Worm (Caenorhabditis elegans) whole organism, mixed stage, embryonic: ENCODE results near the gene msp-74.
"Not testable (repeated sequence)": the region's sequence is repeated elsewhere in the genome, so short reads cannot be mapped to it uniquely, and the experiment has no call there.

ENCODE experiments used
- lin-13 ChIP-seq: fragments of 150-350 bp; optimal IDR thresholded peaks from 2 replicates; lab custom pipeline; 2014; ENCODE audit warnings: missing biosample characterization, missing genetic modification characterization
- lsy-2 ChIP-seq: fragments of 150-350 bp; optimal IDR thresholded peaks from 2 replicates; lab custom pipeline; 2014; ENCODE audit warnings: missing biosample characterization, missing genetic modification characterization
- nhr-12 ChIP-seq: fragments of 150-350 bp; optimal IDR thresholded peaks from 2 replicates; lab custom pipeline; 2014; ENCODE audit warnings: missing biosample characterization, missing genetic modification characterization
- pha-4 ChIP-seq: fragments of 150-350 bp; optimal IDR thresholded peaks from 2 replicates; lab custom pipeline; 2018; ENCODE audit warnings: missing biosample characterization, missing genetic modification reagents, missing genetic modification characterization
- snpc-4 ChIP-seq: fragments of 150-350 bp; optimal IDR thresholded peaks from 2 replicates; lab custom pipeline; 2014; ENCODE audit warnings: missing biosample characterization, missing genetic modification characterization
- unc-62 ChIP-seq: fragments of 150-350 bp; optimal IDR thresholded peaks from 2 replicates; lab custom pipeline; 2014; ENCODE audit warnings: missing biosample characterization, missing genetic modification reagents, missing genetic modification characterization
- zip-8 ChIP-seq: fragments of 150-350 bp; optimal IDR thresholded peaks from 2 replicates; lab custom pipeline; 2014; ENCODE audit warnings: missing biosample characterization, missing genetic modification characterization

ce11 chrII:5158774-5159173 lies 43.6 kb upstream of the msp-74 start, which contains the start of gene F58A6.9:
- not testable (repeated sequence) for TF ChIP-seq snpc-4 (tag; lab: Kevin White, UChicago); pha-4 (tag; lab: Kevin White, UChicago); zip-8 (tag; lab: Kevin White, UChicago); nhr-12; unc-62 (GFP tag; lab: Kevin White, UChicago); lsy-2 (tag; lab: Kevin White, UChicago); lin-13
